Worm (Caenorhabditis elegans) whole organism, midembryonic: ENCODE measurements around the gene flh-1.
"Not testable (repeated sequence)": the region's sequence is repeated elsewhere in the genome, so short reads cannot be mapped to it uniquely, and the experiment has no call there.

Experiments used
- T22C8.4 ChIP-seq: fragments of 200-800 bp; sonication (Bioruptor generic); IDR thresholded peaks from 2 replicates; pipeline ENCODE4 v1.3.6; 2022; ENCODE audit warnings: missing genetic modification characterization, missing compliant biosample characterization
- cog-1 ChIP-seq: sonication (generic microtip); optimal IDR thresholded peaks from 2 replicates; lab custom pipeline; 2016; ENCODE audit warnings: missing genetic modification characterization, missing compliant biosample characterization
- flt-1 ChIP-seq: fragments of 200-800 bp; sonication (Bioruptor generic); IDR thresholded peaks from 2 replicates; pipeline ENCODE4 v1.3.6; 2022; ENCODE audit warnings: missing genetic modification characterization, missing compliant biosample characterization
- klf-2 ChIP-seq: fragments of 200-800 bp; sonication (Bioruptor generic); conservative IDR thresholded peaks from 2 replicates; pipeline ENCODE4 v1.3.6; 2022; ENCODE audit warnings: missing genetic modification reagents, missing genetic modification characterization, missing compliant biosample characterization
- med-1 ChIP-seq: sonication (generic microtip); optimal IDR thresholded peaks from 2 replicates; lab custom pipeline; 2017; ENCODE audit warnings: missing genetic modification characterization, mild to moderate bottlenecking, missing compliant biosample characterization, antibody characterized with exemption, missing genetic modification reagents; ENCODE audit not compliant: insufficient read depth
- ref-1 ChIP-seq: fragments of 200-800 bp; sonication (Bioruptor generic); conservative IDR thresholded peaks from 2 replicates; pipeline ENCODE4 v1.3.6; 2022; ENCODE audit warnings: missing genetic modification reagents, missing genetic modification characterization, missing compliant biosample characterization
- tab-1 ChIP-seq: fragments of 200-800 bp; sonication (Bioruptor generic); IDR thresholded peaks from 2 replicates; pipeline ENCODE4 v1.3.6; 2022; ENCODE audit warnings: missing genetic modification characterization, missing compliant biosample characterization
- ztf-23 ChIP-seq: fragments of 200-800 bp; sonication (Bioruptor generic); IDR thresholded peaks from 2 replicates; pipeline ENCODE4 v1.3.6; 2022; ENCODE audit warnings: missing genetic modification reagents, missing genetic modification characterization, missing compliant biosample characterization
- ztf-29 ChIP-seq: fragments of 200-800 bp; sonication (Bioruptor generic); IDR thresholded peaks from 2 replicates; pipeline ENCODE4 v1.3.6; 2022; ENCODE audit warnings: missing genetic modification reagents, missing genetic modification characterization, missing compliant biosample characterization

The flh-1 gene

ce11 chrIV:9293825-9294224, 29.8 kb upstream of the flh-1 start, which contains the start of gene nhr-264:
Gene nhr-264 (minus strand): TSS chrIV:9293925.
- TF ChIP-seq ztf-29 (GFP tag; lab: Robert Waterston, UW); med-1 (GFP tag; lab: Kevin White, UChicago); ztf-23: not testable (repeated sequence)

DNA sequence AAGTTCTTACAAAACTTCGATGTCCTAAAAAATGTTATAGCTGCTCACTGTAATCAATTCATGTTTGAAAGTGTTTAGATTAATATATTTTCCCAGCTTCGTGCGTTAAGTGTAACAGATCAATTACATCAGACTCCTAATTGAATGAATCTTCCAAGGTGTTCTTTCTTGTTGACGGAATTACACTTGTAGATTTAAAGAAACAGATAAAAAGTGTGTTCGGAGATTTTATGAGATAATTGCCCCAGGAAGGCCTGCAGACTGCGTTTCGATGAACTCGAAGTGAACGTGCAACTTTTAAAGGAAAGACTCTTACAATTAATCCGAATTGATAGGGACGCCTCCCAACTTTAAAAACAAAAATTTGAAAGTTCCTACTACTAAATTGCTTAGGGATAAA, 25.6 kb upstream of the flh-1 start:
- TF ChIP-seq T22C8.4 (no peak), flt-1 (GFP tag; lab: Robert Waterston, UW) (no peak), ztf-23 (no peak), tab-1 (GFP tag; lab: Robert Waterston, UW) (no peak), ztf-29 (GFP tag; lab: Robert Waterston, UW) (no peak), klf-2 (GFP tag; lab: Robert Waterston, UW) (no peak), med-1 (GFP tag; lab: Kevin White, UChicago) (no peak), ref-1 (GFP tag; lab: Robert Waterston, UW) (no peak), cog-1 (tag; lab: Kevin White, UChicago) (no peak)

ce11 chrIV:9286305-9286704, 22.2 kb upstream of the flh-1 start, which contains the start of gene nhr-267:
Gene nhr-267 (minus strand): TSS chrIV:9286405.
- TF ChIP-seq klf-2 (GFP tag; lab: Robert Waterston, UW); cog-1 (tag; lab: Kevin White, UChicago); flt-1 (GFP tag; lab: Robert Waterston, UW): not testable (repeated sequence)

- TF ChIP-seq ztf-23: no peak
- TF ChIP-seq klf-2 (GFP tag; lab: Robert Waterston, UW): no peak
- TF ChIP-seq cog-1 (tag; lab: Kevin White, UChicago): no peak
- TF ChIP-seq T22C8.4: no peak
- no peak for TF ChIP-seq med-1 (GFP tag; lab: Kevin White, UChicago)
These were observed 10.0 kb upstream of the flh-1 start, which contains the start of gene nmy-3 for ce11 chrIV:9274008-9274529. Gene nmy-3 (plus strand): TSS chrIV:9274479.

- no peak for TF ChIP-seq klf-2 (GFP tag; lab: Robert Waterston, UW)
- no peak for TF ChIP-seq med-1 (GFP tag; lab: Kevin White, UChicago)
- no peak for TF ChIP-seq ztf-29 (GFP tag; lab: Robert Waterston, UW)
- TF ChIP-seq T22C8.4: no peak
- no peak for TF ChIP-seq ref-1 (GFP tag; lab: Robert Waterston, UW)
- TF ChIP-seq ztf-23: no peak
- no peak for TF ChIP-seq cog-1 (tag; lab: Kevin White, UChicago)
- no peak for TF ChIP-seq flt-1 (GFP tag; lab: Robert Waterston, UW)
These were observed 5.7 kb upstream of the flh-1 start, which contains the start of gene flh-3 for ce11 chrIV:9269796-9270195. Gene flh-3 (plus strand): TSS chrIV:9270096.

DNA sequence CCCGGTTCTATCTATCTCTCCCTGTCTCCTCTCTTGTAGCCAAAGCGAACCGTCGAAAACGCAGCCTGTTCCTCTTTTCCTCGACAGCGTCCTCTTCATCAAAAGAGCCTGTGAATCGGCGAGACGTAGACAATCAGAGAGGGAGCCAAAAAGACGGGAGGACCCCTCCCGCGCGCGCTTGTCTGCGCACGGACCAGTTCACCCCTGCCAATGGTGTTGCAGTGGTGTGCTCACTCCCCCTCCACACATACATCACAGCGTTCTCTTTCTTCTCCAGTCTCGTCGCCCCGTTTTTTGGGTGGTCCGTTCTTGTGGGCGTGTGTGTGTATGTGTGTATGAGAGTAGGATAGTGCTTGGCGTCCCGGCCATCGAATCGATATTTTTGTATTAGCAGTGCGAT, 4.8 kb upstream of the flh-1 start:
- TF ChIP-seq flt-1 (GFP tag; lab: Robert Waterston, UW): peak; percentile 66; the same call in 1 of the 2 replicates
- TF ChIP-seq med-1 (GFP tag; lab: Kevin White, UChicago): no peak
- TF ChIP-seq tab-1 (GFP tag; lab: Robert Waterston, UW): peak; percentile 68; the same call in 1 of the 2 replicates
- TF ChIP-seq ztf-29 (GFP tag; lab: Robert Waterston, UW): no peak
- no peak for TF ChIP-seq ztf-23

ce11 chrIV:9267581-9267980, 3.5 kb upstream of the flh-1 start:
- no peak for TF ChIP-seq T22C8.4
- TF ChIP-seq ref-1 (GFP tag; lab: Robert Waterston, UW): no peak
- no peak for TF ChIP-seq flt-1 (GFP tag; lab: Robert Waterston, UW)
- TF ChIP-seq cog-1 (tag; lab: Kevin White, UChicago): no peak
- TF ChIP-seq ztf-29 (GFP tag; lab: Robert Waterston, UW): no peak
- TF ChIP-seq ztf-23: no peak
- TF ChIP-seq klf-2 (GFP tag; lab: Robert Waterston, UW): no peak
- TF ChIP-seq tab-1 (GFP tag; lab: Robert Waterston, UW): no peak
- TF ChIP-seq med-1 (GFP tag; lab: Kevin White, UChicago): no peak

ce11 chrIV:9266464-9266863, 2.4 kb upstream of the flh-1 start, which contains the start of gene Y11D7A.19:
Gene Y11D7A.19 (minus strand): TSS chrIV:9266564.
- TF ChIP-seq klf-2 (GFP tag; lab: Robert Waterston, UW) (no peak), flt-1 (GFP tag; lab: Robert Waterston, UW) (no peak), med-1 (GFP tag; lab: Kevin White, UChicago) (no peak), T22C8.4 (no peak), cog-1 (tag; lab: Kevin White, UChicago) (no peak), ztf-23 (no peak), ztf-29 (GFP tag; lab: Robert Waterston, UW) (no peak), tab-1 (GFP tag; lab: Robert Waterston, UW) (no peak), ref-1 (GFP tag; lab: Robert Waterston, UW) (no peak)

- TF ChIP-seq ztf-29 (GFP tag; lab: Robert Waterston, UW) (no peak), T22C8.4 (no peak), cog-1 (tag; lab: Kevin White, UChicago) (no peak), flt-1 (GFP tag; lab: Robert Waterston, UW) (no peak), med-1 (GFP tag; lab: Kevin White, UChicago) (no peak), ref-1 (GFP tag; lab: Robert Waterston, UW) (no peak)
These were observed 443 bp upstream of the flh-1 start for ce11 chrIV:9264513-9264912.

DNA sequence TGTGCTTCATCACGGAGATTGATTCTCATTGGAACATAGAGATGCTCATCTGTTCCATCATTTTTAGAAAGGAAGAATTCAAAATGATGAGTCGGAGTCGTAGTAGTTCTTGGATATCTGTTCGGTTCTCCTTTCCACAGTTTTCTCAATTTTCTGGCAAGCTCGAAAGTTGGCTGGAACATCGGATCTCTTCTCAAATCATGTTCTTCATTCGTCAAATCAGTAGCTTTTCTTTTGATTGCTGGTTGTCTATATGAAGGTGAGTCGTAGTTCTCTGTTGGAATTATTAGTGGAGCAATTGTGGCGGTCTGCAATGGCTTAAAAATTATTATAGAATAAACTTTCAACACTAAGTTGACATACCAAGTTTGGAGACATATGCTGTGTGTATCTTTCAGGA, 1.8 kb downstream of the flh-1 start:
- TF ChIP-seq med-1 (GFP tag; lab: Kevin White, UChicago) (no peak), ztf-23 (no peak), ztf-29 (GFP tag; lab: Robert Waterston, UW) (no peak), flt-1 (GFP tag; lab: Robert Waterston, UW) (no peak), cog-1 (tag; lab: Kevin White, UChicago) (no peak), ref-1 (GFP tag; lab: Robert Waterston, UW) (no peak), tab-1 (GFP tag; lab: Robert Waterston, UW) (no peak), klf-2 (GFP tag; lab: Robert Waterston, UW) (no peak), T22C8.4 (no peak)
